Worm (Caenorhabditis elegans) whole organism, L4/young adult: ENCODE measurements around the gene F35E8.9.

ENCODE experiments used
- W03F9.2 ChIP-seq: fragments of 150-350 bp; optimal IDR thresholded peaks from 2 replicates; lab custom pipeline; 2014; ENCODE audit warnings: missing biosample characterization, missing genetic modification characterization
- dao-5 ChIP-seq: sonication (generic microtip); optimal IDR thresholded peaks from 2 replicates; lab custom pipeline; 2016; ENCODE audit warnings: missing genotype, missing genetic modification characterization, moderate library complexity, missing compliant biosample characterization
- him-1 ChIP-seq: sonication (generic microtip); optimal IDR thresholded peaks from 2 replicates; lab custom pipeline; 2016; ENCODE audit warnings: missing genotype, missing genetic modification reagents, missing genetic modification characterization, missing compliant biosample characterization

DNA sequence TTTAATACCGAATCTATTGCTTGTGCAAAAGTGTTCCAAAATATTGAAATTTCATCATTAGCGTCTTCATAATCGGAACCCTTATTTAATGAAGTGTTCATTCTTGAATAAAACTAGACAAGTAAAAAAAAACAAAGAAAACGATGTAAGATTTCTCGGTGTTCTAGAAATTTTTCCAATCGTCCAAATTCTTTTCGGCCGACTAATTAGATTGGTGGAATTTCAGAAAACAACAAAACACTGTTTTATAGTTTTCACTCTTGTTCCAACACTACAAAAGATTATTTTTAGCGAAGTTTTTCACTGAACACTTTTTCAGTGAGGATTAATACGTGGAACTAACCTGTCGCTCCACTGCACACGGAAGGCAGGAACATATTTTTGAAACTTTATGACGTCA lies 35.4 kb upstream of the F35E8.9 start, which contains the start of gene srw-56:
- TF ChIP-seq W03F9.2, result no peak
- TF ChIP-seq dao-5 (tag; lab: Kevin White, UChicago), result no peak
- no peak for TF ChIP-seq him-1 (tag; lab: Kevin White, UChicago)
